Worm (Caenorhabditis elegans) whole organism, L4 larva: ENCODE results near the gene ceh-36.

Experiments
- D1046.2 ChIP-seq: fragments of 200-800 bp; sonication (Bioruptor generic); IDR thresholded peaks from 2 replicates; pipeline ENCODE4 v1.3.6; 2022; ENCODE audit warnings: missing genetic modification characterization, missing compliant biosample characterization
- F49E8.2 ChIP-seq: sonication (generic microtip); optimal IDR thresholded peaks from 2 replicates; lab custom pipeline; 2016; ENCODE audit warnings: missing compliant biosample characterization, mild to moderate bottlenecking, missing genetic modification characterization, borderline replicate concordance
- T26A8.4 ChIP-seq: fragments of 200-800 bp; sonication (Bioruptor generic); IDR thresholded peaks from 2 replicates; pipeline ENCODE4 v1.3.6; 2022; ENCODE audit warnings: missing genetic modification characterization, missing compliant biosample characterization
- Y75B8A.6 ChIP-seq: fragments of 200-800 bp; sonication (Bioruptor generic); IDR thresholded peaks from 2 replicates; pipeline ENCODE4 v1.3.6; 2022; ENCODE audit warnings: missing genetic modification reagents, missing genetic modification characterization, missing compliant biosample characterization
- ZK337.2 ChIP-seq: fragments of 200-800 bp; sonication (Bioruptor generic); IDR thresholded peaks from 2 replicates; pipeline ENCODE4 v1.3.6; 2022; ENCODE audit warnings: missing genetic modification reagents, missing genetic modification characterization, missing compliant biosample characterization
- aha-1 ChIP-seq: fragments of 150-350 bp; peaks from one replicate; lab custom pipeline; 2014; ENCODE audit warnings: missing biosample characterization, missing genetic modification characterization
- aly-2 ChIP-seq: sonication (generic microtip); optimal IDR thresholded peaks from 2 replicates; lab custom pipeline; 2018; ENCODE audit warnings: missing biosample characterization, missing genetic modification characterization
- ceh-20 ChIP-seq: fragments of 200-800 bp; sonication (Bioruptor generic); IDR thresholded peaks from 2 replicates; pipeline ENCODE4 v1.3.6; 2022; ENCODE audit warnings: missing genetic modification reagents, missing genetic modification characterization, missing compliant biosample characterization
- daf-8 ChIP-seq: fragments of 200-800 bp; sonication (Bioruptor generic); IDR thresholded peaks from 2 replicates; pipeline ENCODE4 v1.3.6; 2022; ENCODE audit warnings: missing genetic modification characterization, missing compliant biosample characterization
- dmd-6 ChIP-seq: fragments of 200-800 bp; sonication (Bioruptor generic); IDR thresholded peaks from 2 replicates; pipeline ENCODE4 v1.3.6; 2022; ENCODE audit warnings: missing genetic modification reagents, missing genetic modification characterization, missing compliant biosample characterization
- dmd-8 ChIP-seq: fragments of 200-800 bp; sonication (Bioruptor generic); IDR thresholded peaks from 2 replicates; pipeline ENCODE4 v1.3.6; 2022; ENCODE audit warnings: missing genetic modification characterization, missing compliant biosample characterization
- dmd-9 ChIP-seq: fragments of 200-800 bp; sonication (Bioruptor generic); IDR thresholded peaks from 2 replicates; pipeline ENCODE4 v1.3.6; 2022; ENCODE audit warnings: missing genetic modification reagents, missing genetic modification characterization, missing compliant biosample characterization
- dpl-1 ChIP-seq: fragments of 150-350 bp; optimal IDR thresholded peaks from 2 replicates; lab custom pipeline; 2014; ENCODE audit warnings: missing biosample characterization, missing genetic modification reagents, missing genetic modification characterization
- egl-27 ChIP-seq: sonication (generic microtip); optimal IDR thresholded peaks from 3 replicates; lab custom pipeline; 2017; ENCODE audit warnings: missing biosample characterization, missing genetic modification reagents, missing genetic modification characterization
- egl-43 ChIP-seq: fragments of 200-800 bp; sonication (Bioruptor generic); IDR thresholded peaks from 2 replicates; pipeline ENCODE4 v1.3.6; 2022; ENCODE audit warnings: missing genetic modification reagents, missing genetic modification characterization, missing compliant biosample characterization
- hif-1 ChIP-seq, 2 experiments: sonication (generic microtip); optimal IDR thresholded peaks; 2 replicates each; lab custom pipeline; 2016 to 2017; ENCODE audit warnings: missing compliant biosample characterization in 2 of 2, missing genetic modification characterization in 2 of 2, missing genetic modification reagents in 2 of 2, missing genotype in 2 of 2, mild to moderate bottlenecking in 1 of 2
- hlh-11 ChIP-seq: fragments of 200-800 bp; sonication (Bioruptor generic); optimal IDR thresholded peaks from 2 replicates; lab custom pipeline; 2018; ENCODE audit warnings: mild to moderate bottlenecking, missing genetic modification characterization, missing compliant biosample characterization
- hmg-1.1 ChIP-seq: fragments of 200-800 bp; sonication (Bioruptor generic); IDR thresholded peaks from 2 replicates; pipeline ENCODE4 v1.3.6; 2022; ENCODE audit warnings: missing genetic modification reagents, missing genetic modification characterization, missing compliant biosample characterization
- lin-38 ChIP-seq: fragments of 200-800 bp; sonication (Bioruptor generic); IDR thresholded peaks from 2 replicates; pipeline ENCODE4 v1.3.6; 2022; ENCODE audit warnings: missing genetic modification reagents, missing genetic modification characterization, missing compliant biosample characterization
- lin-39 ChIP-seq: fragments of 150-350 bp; optimal IDR thresholded peaks from 2 replicates; lab custom pipeline; 2014; ENCODE audit warnings: missing biosample characterization, missing genetic modification reagents, missing genetic modification characterization
- lir-3 ChIP-seq: sonication (generic microtip); optimal IDR thresholded peaks from 2 replicates; lab custom pipeline; 2016; ENCODE audit warnings: mild to moderate bottlenecking, missing genetic modification characterization, missing compliant biosample characterization
- lsy-2 ChIP-seq, 2 experiments: fragments of 150-350 bp in 1 of 2; sonication (generic microtip) in 1 of 2; optimal IDR thresholded peaks; 2 replicates each; lab custom pipeline; 2014 to 2017; ENCODE audit warnings: missing biosample characterization in 2 of 2, missing genetic modification characterization in 2 of 2
- madf-5 ChIP-seq, 2 experiments: fragments of 200-800 bp; sonication (Bioruptor generic); IDR thresholded peaks; 2 replicates each; pipeline ENCODE4 v1.3.6; 2022; ENCODE audit warnings: missing compliant biosample characterization in 2 of 2, missing genetic modification characterization in 2 of 2
- mep-1 ChIP-seq: fragments of 150-350 bp; sonication (generic microtip); optimal IDR thresholded peaks from 3 replicates; lab custom pipeline; 2014; ENCODE audit warnings: missing biosample characterization, missing genetic modification characterization
- mes-2 ChIP-seq: sonication (generic microtip); optimal IDR thresholded peaks from 2 replicates; lab custom pipeline; 2016; ENCODE audit warnings: missing genotype, mild to moderate bottlenecking, missing genetic modification characterization, missing compliant biosample characterization; ENCODE audit not compliant: poor library complexity, severe bottlenecking
- mxl-2 ChIP-seq: fragments of 200-800 bp; sonication (Bioruptor generic); conservative IDR thresholded peaks from 2 replicates; pipeline ENCODE4 v1.3.6; 2022; ENCODE audit warnings: missing genetic modification reagents, missing genetic modification characterization, missing compliant biosample characterization
- mxl-3 ChIP-seq: fragments of 200-800 bp; sonication (Bioruptor generic); optimal IDR thresholded peaks from 2 replicates; lab custom pipeline; 2018; ENCODE audit warnings: mild to moderate bottlenecking, missing genetic modification characterization, missing compliant biosample characterization
- nhr-11 ChIP-seq: fragments of 150-350 bp; optimal IDR thresholded peaks from 2 replicates; lab custom pipeline; 2014; ENCODE audit warnings: missing biosample characterization, missing genetic modification characterization
- nhr-237 ChIP-seq: sonication (generic microtip); optimal IDR thresholded peaks from 2 replicates; lab custom pipeline; 2017; ENCODE audit warnings: missing biosample characterization, missing genetic modification characterization
- nhr-41 ChIP-seq: fragments of 200-800 bp; sonication (Bioruptor generic); IDR thresholded peaks from 2 replicates; pipeline ENCODE4 v1.3.6; 2022; ENCODE audit warnings: missing genetic modification reagents, missing genetic modification characterization, missing compliant biosample characterization
- pha-4 ChIP-seq, 2 experiments: fragments of 150-350 bp in 1 of 2; fragments of 200-800 bp in 1 of 2; sonication (Bioruptor generic) in 1 of 2; IDR thresholded peaks in 1 of 2; optimal IDR thresholded peaks in 1 of 2; 2 replicates each; pipeline versions ENCODE4 v1.3.6 to Lab custom; 2014 to 2022; ENCODE audit warnings: missing genetic modification characterization in 2 of 2, missing genetic modification reagents in 2 of 2, missing biosample characterization in 1 of 2, missing compliant biosample characterization in 1 of 2
- skn-1 ChIP-seq: fragments of 150-350 bp; optimal IDR thresholded peaks from 2 replicates; lab custom pipeline; 2014; ENCODE audit warnings: missing biosample characterization, missing genetic modification characterization
- tag-97 ChIP-seq: fragments of 200-800 bp; sonication (Bioruptor generic); IDR thresholded peaks from 2 replicates; pipeline ENCODE4 v1.3.6; 2022; ENCODE audit warnings: missing genetic modification characterization, missing compliant biosample characterization
- tra-1 ChIP-seq: fragments of 200-800 bp; sonication (Bioruptor generic); IDR thresholded peaks from 2 replicates; pipeline ENCODE4 v1.3.6; 2022; ENCODE audit warnings: missing genetic modification reagents, missing genetic modification characterization, missing compliant biosample characterization
- unc-130 ChIP-seq: sonication (generic microtip); optimal IDR thresholded peaks from 2 replicates; lab custom pipeline; 2016; ENCODE audit warnings: missing genetic modification reagents, missing genetic modification characterization, missing compliant biosample characterization
- unc-62 ChIP-seq, 3 experiments: fragments of 150-350 bp in 1 of 3; sonication (generic microtip); optimal IDR thresholded peaks in 2 of 3; peaks in 1 of 3; 1 replicate in 1 of 3; 2 replicates in 2 of 3; lab custom pipeline; 2014 to 2017; ENCODE audit warnings: missing biosample characterization in 3 of 3, missing genetic modification characterization in 3 of 3, missing genetic modification reagents in 3 of 3, missing genotype in 1 of 3
- vab-7 ChIP-seq: fragments of 200-800 bp; sonication (Bioruptor generic); IDR thresholded peaks from 2 replicates; pipeline ENCODE4 v1.3.6; 2022; ENCODE audit warnings: missing genetic modification reagents, missing genetic modification characterization, missing compliant biosample characterization
- zip-2 ChIP-seq: fragments of 150-350 bp; optimal IDR thresholded peaks from 2 replicates; lab custom pipeline; 2014; ENCODE audit warnings: missing biosample characterization, missing genetic modification characterization
- ztf-7 ChIP-seq: fragments of 150-350 bp; optimal IDR thresholded peaks from 2 replicates; lab custom pipeline; 2014; ENCODE audit warnings: missing biosample characterization, missing genetic modification characterization

The ceh-36 gene

ce11 chrX:14161684-14162347, 24.6 kb downstream of the ceh-36 start, which contains the start of gene lgc-25 (continued):
- TF ChIP-seq lir-3 (tag; lab: Kevin White, UChicago) = peak; percentile 12
- no peak for TF ChIP-seq skn-1
- peak; percentile 55 for TF ChIP-seq hlh-11 (tag; lab: Kevin White, UChicago)
- TF ChIP-seq egl-43 (GFP tag; lab: Robert Waterston, UW) = peak; percentile 73
- peak; percentile 28; the same call in 1 of the 2 replicates for TF ChIP-seq tra-1 (GFP tag; lab: Robert Waterston, UW)
- no peak for TF ChIP-seq tag-97 (GFP tag; lab: Robert Waterston, UW)
- TF ChIP-seq D1046.2 (GFP tag; lab: Robert Waterston, UW) = peak; percentile 16; the same call in 1 of the 2 replicates
- TF ChIP-seq unc-130 = no peak
- TF ChIP-seq madf-5 (GFP tag; IDR thresholded peaks at IDR 0.05; lab: Robert Waterston, UW) = 0 out of 4 replicates have a peak, but pooled peaks have one; percentile 37 to 40
- no peak for TF ChIP-seq daf-8 (GFP tag; lab: Robert Waterston, UW)
- TF ChIP-seq lin-38 (GFP tag; lab: Robert Waterston, UW) = no peak; the same call in none of the 2 replicates
- no peak for TF ChIP-seq aha-1 (tag; lab: Kevin White, UChicago)
- no peak for TF ChIP-seq ztf-7 (tag; lab: Kevin White, UChicago)
- no peak for TF ChIP-seq lsy-2 (tag; optimal IDR thresholded peaks at IDR 0.05; lab: Kevin White, UChicago)
- TF ChIP-seq Y75B8A.6 = 0 out of 2 replicates have a peak, but pooled peaks have one; percentile 62

DNA sequence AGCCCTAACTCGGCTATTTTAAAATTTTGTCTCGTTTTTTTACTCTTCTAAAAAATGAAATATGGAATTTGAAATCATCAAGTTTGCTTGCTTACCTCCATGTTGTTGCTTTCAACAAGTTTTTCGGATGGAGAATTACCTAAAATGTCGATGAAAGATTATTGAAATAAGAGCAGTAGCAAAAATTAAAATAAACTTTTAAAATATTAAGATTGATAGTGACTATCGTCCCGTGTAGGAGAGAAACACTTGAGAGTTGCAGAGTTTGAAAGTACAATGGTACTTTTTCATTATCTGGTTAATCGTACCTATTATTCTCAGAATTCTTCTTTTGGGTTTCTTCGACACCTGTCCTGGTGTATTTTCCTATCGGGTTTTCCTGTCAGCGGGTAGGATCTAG, 29.5 kb downstream of the ceh-36 start, which contains the start of gene ceh-90:
Gene ceh-90, minus strand, starts transcription at position 101 of the 400 bp plus-strand sequence.
- no peak for TF ChIP-seq mxl-3
- TF ChIP-seq aly-2 (tag; lab: Kevin White, UChicago) = no peak
- TF ChIP-seq ceh-20 (GFP tag; lab: Robert Waterston, UW) = no peak
- TF ChIP-seq unc-130 = no peak

ce11 chrX:14152644-14153043, 33.7 kb downstream of the ceh-36 start:
- TF ChIP-seq unc-62 (GFP tag; optimal IDR thresholded peaks at IDR 0.05 in 1 of 2; lab: Kevin White, UChicago) (peak in 1 of 2 experiments; percentile 90), unc-62 (tag; optimal IDR thresholded peaks at IDR 0.05; lab: Kevin White, UChicago) (no peak), nhr-237 (tag; lab: Kevin White, UChicago) (no peak), egl-27 (tag; lab: Kevin White, UChicago) (no peak)
- TF ChIP-seq, all 104 proteins: peak for 1

ce11 chrX:14147400-14147799, 39.0 kb downstream of the ceh-36 start, which contains the start of gene akt-2:
Gene akt-2 (plus strand): TSS chrX:14147700.
- TF ChIP-seq nhr-237 (tag; lab: Kevin White, UChicago) (no peak), vab-7 (GFP tag; lab: Robert Waterston, UW) (no peak), mep-1 (tag; lab: Kevin White, UChicago) (no peak), dpl-1 (GFP tag; lab: Kevin White, UChicago) (no peak), T26A8.4 (GFP tag; lab: Robert Waterston, UW) (no peak)

DNA sequence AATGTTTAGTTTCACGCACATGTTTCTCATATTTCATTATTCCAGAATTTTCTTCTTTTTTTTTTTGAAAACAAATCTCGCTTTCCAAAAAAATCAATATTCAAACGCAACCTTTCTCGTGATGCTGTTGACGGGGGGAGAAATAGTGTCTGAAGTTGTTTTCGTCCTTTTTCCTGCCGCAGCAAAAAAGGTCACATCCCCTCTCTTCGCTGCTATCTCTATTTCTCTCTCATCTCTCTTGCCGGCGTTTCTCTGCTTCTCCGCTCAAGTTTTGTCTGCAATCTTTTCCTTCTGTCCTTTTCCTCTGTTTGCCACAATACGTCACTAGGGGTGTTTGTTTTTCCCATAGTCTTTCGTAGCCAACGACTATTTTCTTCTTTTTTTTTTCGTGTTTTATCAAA, 39.6 kb downstream of the ceh-36 start:
- TF ChIP-seq pha-4 (GFP tag; IDR thresholded peaks at IDR 0.05; lab: Robert Waterston, UW) (0 out of 2 replicates have a peak, but pooled peaks have one; percentile 29), pha-4 (tag; optimal IDR thresholded peaks at IDR 0.05; lab: Kevin White, UChicago) (peak; percentile 93), hlh-11 (tag; lab: Kevin White, UChicago) (peak; percentile 92), mep-1 (tag; lab: Kevin White, UChicago) (peak; percentile 88), zip-2 (tag; lab: Kevin White, UChicago) (peak; percentile 17), vab-7 (GFP tag; lab: Robert Waterston, UW) (0 out of 2 replicates have a peak, but pooled peaks have one; percentile 21), F49E8.2 (tag; lab: Kevin White, UChicago) (no peak), mxl-2 (GFP tag; lab: Robert Waterston, UW) (no peak), mes-2 (tag; lab: Kevin White, UChicago) (peak; percentile 66), dmd-8 (no peak), lin-39 (no peak), ceh-20 (GFP tag; lab: Robert Waterston, UW) (0 out of 2 replicates have a peak, but pooled peaks have one; percentile 37), lsy-2 (tag; optimal IDR thresholded peaks at IDR 0.05; lab: Kevin White, UChicago) (peak; percentile 44 to 75), aha-1 (tag; lab: Kevin White, UChicago) (peak; percentile 18), T26A8.4 (GFP tag; lab: Robert Waterston, UW) (peak; percentile 50; the same call in 1 of the 2 replicates), nhr-41 (GFP tag; lab: Robert Waterston, UW) (0 out of 2 replicates have a peak, but pooled peaks have one; percentile 33), mxl-3 (peak; percentile 44), hif-1 (tag; optimal IDR thresholded peaks at IDR 0.05; lab: Kevin White, UChicago) (peak in 1 of 2 experiments; percentile 51), dmd-9 (GFP tag; lab: Robert Waterston, UW) (no peak), nhr-11 (tag; lab: Kevin White, UChicago) (peak; percentile 79), dmd-6 (peak; percentile 73), ZK337.2 (GFP tag; lab: Robert Waterston, UW) (no peak), hmg-1.1 (GFP tag; lab: Robert Waterston, UW) (peak; percentile 74)
